Comparison of ENCODE assay signal across 4 worm cellular contexts in the genomic region with DNA sequence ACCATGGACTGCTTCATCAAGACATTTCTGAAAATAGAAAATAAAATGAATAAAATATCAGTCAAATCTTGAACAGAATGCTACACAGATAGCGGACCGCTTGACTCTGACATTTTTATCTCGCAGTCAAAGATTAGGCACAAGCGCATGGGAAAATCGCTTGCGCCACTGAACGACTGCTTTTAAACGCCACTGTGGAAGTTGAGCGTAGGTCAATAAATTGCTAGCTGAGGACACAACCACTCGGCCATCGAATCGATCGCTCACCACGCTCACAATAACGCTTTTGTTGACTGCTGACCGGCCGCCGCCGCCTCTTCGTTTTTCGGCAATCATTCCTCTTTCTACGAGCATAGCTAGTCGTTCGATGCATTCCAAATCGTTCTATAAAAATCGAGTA.
TF ChIP-seq lines count a peak whose summit lies in the region.

No protein-coding gene starts in this region.

TF ChIP-seq in whole organism, L2 larva, 48 proteins besides CTCF, POLR2A, EP300 and RAD21:
- TF ChIP-seq lin-11 (tag; optimal IDR thresholded peaks at IDR 0.05; lab: Kevin White, UChicago) (peak; percentile 18), nhr-21 (tag; optimal IDR thresholded peaks at IDR 0.05; lab: Kevin White, UChicago) (peak; percentile 48), sma-3 (GFP tag; optimal IDR thresholded peaks at IDR 0.05; lab: Kevin White, UChicago) (peak; percentile 55), nhr-129 (tag; optimal IDR thresholded peaks at IDR 0.05; lab: Kevin White, UChicago) (peak; percentile 70), lin-13 (GFP tag; optimal IDR thresholded peaks at IDR 0.05; lab: Kevin White, UChicago) (peak; percentile 55), nhr-237 (tag; optimal IDR thresholded peaks at IDR 0.05; lab: Kevin White, UChicago) (no peak), egl-27 (tag; optimal IDR thresholded peaks at IDR 0.05; lab: Kevin White, UChicago) (peak; percentile 29), gmeb-1 (tag; optimal IDR thresholded peaks at IDR 0.05; lab: Kevin White, UChicago) (peak; percentile 51), crh-2 (tag; optimal IDR thresholded peaks at IDR 0.05; lab: Kevin White, UChicago) (peak; percentile 26), Y55F3AM.14 (GFP tag; optimal IDR thresholded peaks at IDR 0.05; lab: Kevin White, UChicago) (no peak), nhr-25 (tag; optimal IDR thresholded peaks at IDR 0.05; lab: Kevin White, UChicago) (no peak), lsy-2 (tag; optimal IDR thresholded peaks at IDR 0.05; lab: Kevin White, UChicago) (peak in 1 of 2 experiments; percentile 41), zag-1 (tag; optimal IDR thresholded peaks at IDR 0.05; lab: Kevin White, UChicago) (no peak), nhr-11 (tag; optimal IDR thresholded peaks at IDR 0.05; lab: Kevin White, UChicago) (no peak), fos-1 (tag; optimal IDR thresholded peaks at IDR 0.05; lab: Kevin White, UChicago) (peak; percentile 16), C34F6.9 (tag; optimal IDR thresholded peaks at IDR 0.05; lab: Kevin White, UChicago) (peak; percentile 37), F13H6.1 (tag; optimal IDR thresholded peaks at IDR 0.05; lab: Kevin White, UChicago) (peak; percentile 44), sma-9 (GFP tag; optimal IDR thresholded peaks at IDR 0.05; lab: Kevin White, UChicago) (peak; percentile 58), sma-9 (tag; optimal IDR thresholded peaks at IDR 0.05; lab: Kevin White, UChicago) (no peak)

TF ChIP-seq in whole organism, L4 larva, 104 proteins besides CTCF, POLR2A, EP300 and RAD21 (continues in another document):
- TF ChIP-seq madf-5 (GFP tag; IDR thresholded peaks at IDR 0.05; lab: Robert Waterston, UW) (peak; percentile 36 to 45; a peak in 1 of 4 replicates), ztf-7 (tag; optimal IDR thresholded peaks at IDR 0.05; lab: Kevin White, UChicago) (no peak), nhr-237 (tag; optimal IDR thresholded peaks at IDR 0.05; lab: Kevin White, UChicago) (no peak), zfp-2 (tag; optimal IDR thresholded peaks at IDR 0.05; lab: Kevin White, UChicago) (no peak), F10B5.3 (tag; optimal IDR thresholded peaks at IDR 0.05; lab: Kevin White, UChicago) (peak; percentile 24), Y5F2A.4 (GFP tag; optimal IDR thresholded peaks at IDR 0.05; lab: Kevin White, UChicago) (peak; percentile 7), lin-13 (GFP tag; optimal IDR thresholded peaks at IDR 0.05; lab: Kevin White, UChicago) (peak; percentile 9), aly-2 (tag; optimal IDR thresholded peaks at IDR 0.05; lab: Kevin White, UChicago) (no peak), dmd-9 (GFP tag; IDR thresholded peaks at IDR 0.05; lab: Robert Waterston, UW) (0 out of 2 replicates have a peak, but pooled peaks have one; percentile 9), fkh-10 (GFP tag; optimal IDR thresholded peaks at IDR 0.05; lab: Kevin White, UChicago) (no peak), mxl-3 (GFP tag; optimal IDR thresholded peaks at IDR 0.05; lab: Kevin White, UChicago) (peak; percentile 50), zip-11 (GFP tag; IDR thresholded peaks at IDR 0.05; lab: Robert Waterston, UW) (no peak), daf-8 (GFP tag; IDR thresholded peaks at IDR 0.05; lab: Robert Waterston, UW) (no peak), F44E2.7 (GFP tag; IDR thresholded peaks at IDR 0.05; lab: Robert Waterston, UW) (no peak), mxl-2 (GFP tag; conservative IDR thresholded peaks at IDR 0.05; lab: Robert Waterston, UW) (no peak), Y75B8A.6 (GFP tag; IDR thresholded peaks at IDR 0.05; lab: Robert Waterston, UW) (peak; percentile 60; the same call in 1 of the 2 replicates), nhr-41 (GFP tag; IDR thresholded peaks at IDR 0.05; lab: Robert Waterston, UW) (0 out of 2 replicates have a peak, but pooled peaks have one; percentile 40), lsy-2 (tag; optimal IDR thresholded peaks at IDR 0.05; lab: Kevin White, UChicago) (peak in 1 of 2 experiments; percentile 42), saeg-2 (GFP tag; IDR thresholded peaks at IDR 0.05; lab: Robert Waterston, UW) (peak; percentile 5; the same call in 1 of the 2 replicates), zag-1 (tag; optimal IDR thresholded peaks at IDR 0.05; lab: Kevin White, UChicago) (no peak), vab-7 (GFP tag; IDR thresholded peaks at IDR 0.05; lab: Robert Waterston, UW) (no peak; the same call in 1 of the 2 replicates), lim-7 (GFP tag; IDR thresholded peaks at IDR 0.05; lab: Robert Waterston, UW) (peak; percentile 84), zip-2 (tag; optimal IDR thresholded peaks at IDR 0.05; lab: Kevin White, UChicago) (peak; percentile 54)

TF ChIP-seq in whole organism, late embryonic, 69 proteins besides CTCF, POLR2A, EP300 and RAD21 (continues in another document):
- peak; percentile 35 for TF ChIP-seq C38D4.7 (GFP tag; optimal IDR thresholded peaks at IDR 0.05; lab: Kevin White, UChicago)
- TF ChIP-seq ceh-6 (GFP tag; optimal IDR thresholded peaks at IDR 0.05; lab: Kevin White, UChicago) = peak; percentile 63
- peak; percentile 37 for TF ChIP-seq unc-86 (tag; optimal IDR thresholded peaks at IDR 0.05; lab: Kevin White, UChicago)
- peak; percentile 63 for TF ChIP-seq syd-9 (tag; optimal IDR thresholded peaks at IDR 0.05; lab: Kevin White, UChicago)
- peak; percentile 55 for TF ChIP-seq tbx-2 (tag; optimal IDR thresholded peaks at IDR 0.05; lab: Kevin White, UChicago)
- TF ChIP-seq F13H6.1 (tag; optimal IDR thresholded peaks at IDR 0.05; lab: Kevin White, UChicago) = peak; percentile 29
- peak; percentile 78 for TF ChIP-seq ceh-34 (tag; optimal IDR thresholded peaks at IDR 0.05; lab: Kevin White, UChicago)
- TF ChIP-seq ceh-9 (tag; optimal IDR thresholded peaks at IDR 0.05; lab: Kevin White, UChicago) = no peak
- TF ChIP-seq ref-2 (tag; optimal IDR thresholded peaks at IDR 0.05; lab: Kevin White, UChicago) = peak; percentile 70
- TF ChIP-seq ceh-30 (tag; optimal IDR thresholded peaks at IDR 0.05; lab: Kevin White, UChicago) = no peak
- TF ChIP-seq elt-4 (tag; optimal IDR thresholded peaks at IDR 0.05; lab: Kevin White, UChicago) = no peak
- TF ChIP-seq ets-4 (tag; optimal IDR thresholded peaks at IDR 0.05; lab: Kevin White, UChicago) = no peak
- TF ChIP-seq pros-1 (tag; optimal IDR thresholded peaks at IDR 0.05; lab: Kevin White, UChicago) = peak; percentile 48
- TF ChIP-seq dve-1 (tag; optimal IDR thresholded peaks at IDR 0.05; lab: Kevin White, UChicago) = peak; percentile 52
- no peak for TF ChIP-seq ceh-24 (tag; optimal IDR thresholded peaks at IDR 0.05; lab: Kevin White, UChicago)
- no peak for TF ChIP-seq K09A11.1 (tag; optimal IDR thresholded peaks at IDR 0.05; lab: Kevin White, UChicago; ENCODE audit: insufficient read depth)
- peak; percentile 23 for TF ChIP-seq npax-4 (tag; optimal IDR thresholded peaks at IDR 0.05; lab: Kevin White, UChicago)
- peak; percentile 64 for TF ChIP-seq gmeb-2 (tag; optimal IDR thresholded peaks at IDR 0.05; lab: Kevin White, UChicago)
- TF ChIP-seq C08G9.2 (tag; optimal IDR thresholded peaks at IDR 0.05; lab: Kevin White, UChicago) = peak; percentile 67
- TF ChIP-seq odd-2 (tag; optimal IDR thresholded peaks at IDR 0.05; lab: Kevin White, UChicago) = peak; percentile 37
- peak; percentile 82 for TF ChIP-seq hlh-6 (tag; optimal IDR thresholded peaks at IDR 0.05; lab: Kevin White, UChicago)
- peak; percentile 58 for TF ChIP-seq hlh-13 (GFP tag; optimal IDR thresholded peaks at IDR 0.05; lab: Kevin White, UChicago)
- peak; percentile 72 for TF ChIP-seq ceh-2 (tag; optimal IDR thresholded peaks at IDR 0.05; lab: Kevin White, UChicago)
- no peak for TF ChIP-seq ama-1 (optimal IDR thresholded peaks at IDR 0.05; lab: Kevin White, UChicago)
- TF ChIP-seq ceh-31 (tag; optimal IDR thresholded peaks at IDR 0.05; lab: Kevin White, UChicago) = peak; percentile 54

TF ChIP-seq in whole organism, mixed stage, embryonic, 35 proteins besides CTCF, POLR2A, EP300 and RAD21:
- TF ChIP-seq drap-1 (GFP tag; optimal IDR thresholded peaks at IDR 0.05; lab: Kevin White, UChicago) (peak; percentile 83), M03D4.4 (tag; optimal IDR thresholded peaks at IDR 0.05; lab: Kevin White, UChicago) (peak; percentile 84), ceh-83 (GFP tag; optimal IDR thresholded peaks at IDR 0.05; lab: Kevin White, UChicago) (peak; percentile 82), mep-1 (tag; optimal IDR thresholded peaks at IDR 0.05; lab: Kevin White, UChicago) (no peak), unc-120 (tag; optimal IDR thresholded peaks at IDR 0.05; lab: Kevin White, UChicago; ENCODE audit: poor library complexity, severe bottlenecking) (peak; percentile 42), mab-5 (tag; optimal IDR thresholded peaks at IDR 0.05; lab: Kevin White, UChicago) (no peak), pha-4 (tag; optimal IDR thresholded peaks at IDR 0.05; lab: Kevin White, UChicago) (peak; percentile 63), tbx-8 (GFP tag; optimal IDR thresholded peaks at IDR 0.05; lab: Kevin White, UChicago) (peak; percentile 69), sptf-1 (tag; optimal IDR thresholded peaks at IDR 0.05; lab: Kevin White, UChicago) (peak; percentile 85), hlh-1 (tag; optimal IDR thresholded peaks at IDR 0.05; lab: Kevin White, UChicago) (peak; percentile 53), zip-8 (tag; optimal IDR thresholded peaks at IDR 0.05; lab: Kevin White, UChicago) (no peak), bed-3 (GFP tag; optimal IDR thresholded peaks at IDR 0.05; lab: Kevin White, UChicago) (peak; percentile 64), ceh-43 (GFP tag; optimal IDR thresholded peaks at IDR 0.05; lab: Kevin White, UChicago) (peak; percentile 59), cnd-1 (tag; optimal IDR thresholded peaks at IDR 0.05; lab: Kevin White, UChicago) (peak; percentile 78), lin-13 (tag; optimal IDR thresholded peaks at IDR 0.05; lab: Kevin White, UChicago) (peak; percentile 25), mls-2 (tag; optimal IDR thresholded peaks at IDR 0.05; lab: Kevin White, UChicago) (peak; percentile 87), sem-2 (GFP tag; optimal IDR thresholded peaks at IDR 0.05; lab: Kevin White, UChicago) (peak; percentile 67), elt-1 (tag; optimal IDR thresholded peaks at IDR 0.05; lab: Kevin White, UChicago; ENCODE audit: borderline replicate concordance, insufficient read depth) (no peak), ham-2 (GFP tag; optimal IDR thresholded peaks at IDR 0.05; lab: Kevin White, UChicago) (peak; percentile 63), lsy-2 (tag; optimal IDR thresholded peaks at IDR 0.05; lab: Kevin White, UChicago) (peak; percentile 42), blmp-1 (tag; optimal IDR thresholded peaks at IDR 0.05; lab: Kevin White, UChicago) (no peak), lin-32 (GFP tag; optimal IDR thresholded peaks at IDR 0.05; lab: Kevin White, UChicago) (peak; percentile 48)
